Fruit fly (Drosophila melanogaster) whole organism, embryonic: Measurements from ENCODE around the gene sr.

Experiments
- Ada2b ChIP-seq: fragments of 200-800 bp; sonication (Bioruptor generic); IDR thresholded peaks from 2 replicates; pipeline ENCODE4 v1.3.6; 2022; ENCODE audit warnings: missing biosample characterization, missing genetic modification characterization
- Adf1 ChIP-seq: fragments of 200-800 bp; sonication (Bioruptor generic); IDR thresholded peaks from 2 replicates; pipeline ENCODE4 v1.3.6; 2022; ENCODE audit warnings: missing biosample characterization, missing genetic modification characterization
- BtbVII ChIP-seq: fragments of 200-800 bp; sonication (Bioruptor generic); optimal IDR thresholded peaks from 3 replicates; lab custom pipeline; 2017; ENCODE audit warnings: missing biosample characterization, mild to moderate bottlenecking, missing genetic modification characterization
- CG10366 ChIP-seq: fragments of 200-800 bp; sonication (Bioruptor generic); IDR thresholded peaks from 2 replicates; pipeline ENCODE4 v1.3.6; 2022; ENCODE audit warnings: missing biosample characterization, missing genetic modification characterization
- CG12219 ChIP-seq: fragments of 200-800 bp; sonication (Bioruptor generic); optimal IDR thresholded peaks from 3 replicates; lab custom pipeline; 2018; ENCODE audit warnings: missing biosample characterization, mild to moderate bottlenecking, missing genetic modification characterization
- CG12769 ChIP-seq: fragments of 200-800 bp; sonication (Bioruptor generic); optimal IDR thresholded peaks from 2 replicates; lab custom pipeline; 2019; ENCODE audit warnings: missing biosample characterization, mild to moderate bottlenecking, missing genetic modification characterization, moderate library complexity
- CG16779 ChIP-seq: fragments of 200-800 bp; sonication (Bioruptor generic); IDR thresholded peaks from 2 replicates; pipeline ENCODE4 v1.3.6; 2022; ENCODE audit warnings: missing biosample characterization, missing genetic modification characterization
- CG16863 ChIP-seq: fragments of 200-800 bp; sonication (Bioruptor generic); optimal IDR thresholded peaks from 3 replicates; lab custom pipeline; 2016; ENCODE audit warnings: missing biosample characterization, missing genetic modification characterization
- CG17328 ChIP-seq: fragments of 200-800 bp; sonication (Bioruptor generic); IDR thresholded peaks from 2 replicates; pipeline ENCODE4 v1.3.6; 2022; ENCODE audit warnings: missing biosample characterization, missing genetic modification characterization
- CG18262 ChIP-seq: fragments of 200-800 bp; optimal IDR thresholded peaks from 3 replicates; lab custom pipeline; 2019; ENCODE audit warnings: missing biosample characterization, mild to moderate bottlenecking, missing genetic modification characterization, moderate library complexity
- CG2199 ChIP-seq: fragments of 200-800 bp; sonication (Bioruptor generic); IDR thresholded peaks from 3 replicates; pipeline ENCODE4 v1.3.6; 2022; ENCODE audit warnings: missing biosample characterization, missing genetic modification characterization
- CG3163 ChIP-seq: fragments of 200-800 bp; sonication (Bioruptor generic); optimal IDR thresholded peaks from 3 replicates; lab custom pipeline; 2016; ENCODE audit warnings: missing biosample characterization, missing genetic modification characterization
- CG32767 ChIP-seq: fragments of 200-800 bp; sonication (Bioruptor generic); IDR thresholded peaks from 2 replicates; pipeline ENCODE4 v1.3.6; 2022; ENCODE audit warnings: missing biosample characterization, missing genetic modification characterization
- CG34376 ChIP-seq: fragments of 200-800 bp; sonication (Bioruptor generic); optimal IDR thresholded peaks from 2 replicates; lab custom pipeline; 2018; ENCODE audit warnings: missing biosample characterization, mild to moderate bottlenecking, missing genetic modification characterization
- CG34422 ChIP-seq: fragments of 200-800 bp; sonication (Bioruptor generic); IDR thresholded peaks from 3 replicates; pipeline ENCODE4 v1.3.6; 2022; ENCODE audit warnings: missing biosample characterization, missing genetic modification characterization
- CG3726 ChIP-seq: fragments of 200-800 bp; sonication (Bioruptor generic); IDR thresholded peaks from 3 replicates; pipeline ENCODE4, ENCODE4 v1.3.6; 2022; ENCODE audit warnings: missing biosample characterization, missing genetic modification characterization
- CG3847 ChIP-seq: fragments of 200-800 bp; sonication (Bioruptor generic); IDR thresholded peaks from 2 replicates; pipeline ENCODE4 v1.3.6; 2022; ENCODE audit warnings: missing biosample characterization, missing genetic modification characterization
- CG42726 ChIP-seq: fragments of 200-800 bp; sonication (Bioruptor generic); IDR thresholded peaks from 2 replicates; pipeline ENCODE4 v1.3.6; 2022; ENCODE audit warnings: missing biosample characterization, missing genetic modification characterization; ENCODE audit not compliant: partially characterized antibody
- CG7839 ChIP-seq: fragments of 200-800 bp; sonication (Bioruptor generic); optimal IDR thresholded peaks from 3 replicates; lab custom pipeline; 2018; ENCODE audit warnings: missing biosample characterization, mild to moderate bottlenecking, missing genetic modification characterization, moderate library complexity
- D19A ChIP-seq: fragments of 200-800 bp; optimal IDR thresholded peaks from 3 replicates; lab custom pipeline; 2019; ENCODE audit warnings: missing biosample characterization, mild to moderate bottlenecking, missing genetic modification characterization, moderate library complexity
- Deaf1 ChIP-seq: fragments of 200-800 bp; optimal IDR thresholded peaks from 3 replicates; lab custom pipeline; 2019; ENCODE audit warnings: missing biosample characterization, mild to moderate bottlenecking, missing genetic modification characterization, moderate library complexity
- Eip74EF ChIP-seq, 2 experiments: fragments of 200-800 bp in 1 of 2; fragments of >200 bp in 1 of 2; sonication (Bioruptor generic) in 1 of 2; optimal IDR thresholded peaks; 2 replicates each; lab custom pipeline; 2017 to 2019; ENCODE audit warnings: missing biosample characterization in 2 of 2, missing genetic modification characterization in 2 of 2, mild to moderate bottlenecking in 1 of 2, moderate library complexity in 1 of 2
- H2.0 ChIP-seq: fragments of 200-800 bp; sonication (Bioruptor generic); IDR thresholded peaks from 2 replicates; pipeline ENCODE4 v1.3.6; 2022; ENCODE audit warnings: missing biosample characterization, missing genetic modification characterization
- HLH3B ChIP-seq: fragments of 200-800 bp; sonication (Bioruptor generic); IDR thresholded peaks from 2 replicates; pipeline ENCODE4 v1.3.6; 2022; ENCODE audit warnings: missing biosample characterization, missing genetic modification characterization
- Jarid2 ChIP-seq: fragments of 200-800 bp; sonication (Bioruptor generic); optimal IDR thresholded peaks from 3 replicates; lab custom pipeline; 2017; ENCODE audit warnings: mild to moderate bottlenecking, missing biosample characterization, missing genetic modification reagents, missing genetic modification characterization
- Mes4 ChIP-seq: fragments of 200-800 bp; sonication (Bioruptor generic); optimal IDR thresholded peaks from 2 replicates; lab custom pipeline; 2016; ENCODE audit warnings: missing biosample characterization, missing genetic modification characterization
- NK7.1 ChIP-seq: fragments of 200-800 bp; sonication (Bioruptor generic); optimal IDR thresholded peaks from 3 replicates; lab custom pipeline; 2016; ENCODE audit warnings: missing biosample characterization, missing genetic modification characterization
- Stat92E ChIP-seq, 3 experiments: fragments of >200 bp in 2 of 3; fragments of 200-800 bp in 1 of 3; sonication (Bioruptor generic) in 1 of 3; optimal IDR thresholded peaks; 2 replicates each; lab custom pipeline; 2017 to 2019; ENCODE audit warnings: missing biosample characterization in 3 of 3, missing genetic modification characterization in 3 of 3, mild to moderate bottlenecking in 1 of 3, moderate library complexity in 1 of 3
- ap ChIP-seq: fragments of 200-800 bp; sonication (Bioruptor generic); IDR thresholded peaks from 2 replicates; pipeline ENCODE4 v1.3.6; 2022; ENCODE audit warnings: missing biosample characterization, missing genetic modification characterization
- chif ChIP-seq, 2 experiments: fragments of 200-800 bp; sonication (Bioruptor generic); optimal IDR thresholded peaks; 3 replicates each; lab custom pipeline; 2016; ENCODE audit warnings: missing biosample characterization in 2 of 2, missing genetic modification characterization in 2 of 2
- cwo ChIP-seq: fragments of 200-800 bp; sonication (Bioruptor generic); optimal IDR thresholded peaks from 3 replicates; lab custom pipeline; 2017; ENCODE audit warnings: missing biosample characterization, missing genetic modification characterization, mild to moderate bottlenecking, moderate library complexity, missing genetic modification reagents
- dpn ChIP-seq, 2 experiments: fragments of 200-800 bp; sonication (Bioruptor generic); optimal IDR thresholded peaks; 3 replicates each; lab custom pipeline; 2016; ENCODE audit warnings: missing biosample characterization in 2 of 2, missing genetic modification characterization in 2 of 2
- ewg ChIP-seq: fragments of 200-800 bp; sonication (Bioruptor generic); optimal IDR thresholded peaks from 3 replicates; lab custom pipeline; 2017; ENCODE audit warnings: mild to moderate bottlenecking, missing biosample characterization, missing genetic modification reagents, missing genetic modification characterization
- jing ChIP-seq: fragments of 200-800 bp; sonication (Bioruptor generic); optimal IDR thresholded peaks from 2 replicates; lab custom pipeline; 2018; ENCODE audit warnings: missing biosample characterization, mild to moderate bottlenecking, missing genetic modification characterization
- ken ChIP-seq: fragments of 200-800 bp; sonication (Bioruptor generic); IDR thresholded peaks from 3 replicates; pipeline ENCODE4 v1.3.6; 2022; ENCODE audit warnings: missing biosample characterization, missing genetic modification characterization
- klu ChIP-seq: fragments of 200-800 bp; sonication (Bioruptor generic); IDR thresholded peaks from 2 replicates; pipeline ENCODE4 v1.3.6; 2022; ENCODE audit warnings: missing biosample characterization, missing genetic modification characterization
- kni ChIP-seq: fragments of 200-800 bp; sonication (Bioruptor generic); optimal IDR thresholded peaks from 3 replicates; lab custom pipeline; 2017; ENCODE audit warnings: mild to moderate bottlenecking, missing biosample characterization, missing genetic modification reagents, missing genetic modification characterization
- lab ChIP-seq: fragments of 200-800 bp; sonication (Bioruptor generic); optimal IDR thresholded peaks from 3 replicates; lab custom pipeline; 2017; ENCODE audit warnings: missing biosample characterization, missing genetic modification characterization, mild to moderate bottlenecking, moderate library complexity, missing genetic modification reagents
- maf-S ChIP-seq: fragments of 200-800 bp; sonication (Bioruptor generic); optimal IDR thresholded peaks from 2 replicates; lab custom pipeline; 2016; ENCODE audit warnings: missing biosample characterization, missing genetic modification characterization
- nerfin-1 ChIP-seq: fragments of 200-800 bp; sonication (Bioruptor generic); optimal IDR thresholded peaks from 3 replicates; lab custom pipeline; 2019; ENCODE audit warnings: missing biosample characterization, mild to moderate bottlenecking, missing genetic modification characterization, moderate library complexity
- org-1 ChIP-seq: fragments of 200-800 bp; sonication (Bioruptor generic); optimal IDR thresholded peaks from 2 replicates; lab custom pipeline; 2017; ENCODE audit warnings: missing biosample characterization, missing genetic modification characterization
- otp ChIP-seq: fragments of 200-800 bp; sonication (Bioruptor generic); IDR thresholded peaks from 3 replicates; pipeline ENCODE4, ENCODE4 v1.3.6; 2022; ENCODE audit warnings: missing biosample characterization, missing genetic modification characterization
- schlank ChIP-seq: fragments of 200-800 bp; sonication (Bioruptor generic); optimal IDR thresholded peaks from 2 replicates; lab custom pipeline; 2018; ENCODE audit warnings: missing biosample characterization, mild to moderate bottlenecking, missing genetic modification characterization
- sr ChIP-seq: fragments of 200-800 bp; sonication (Bioruptor generic); IDR thresholded peaks from 3 replicates; pipeline ENCODE4 v1.3.6; 2022; ENCODE audit warnings: missing biosample characterization, missing genetic modification characterization
- ttk ChIP-seq: fragments of 200-800 bp; sonication (Bioruptor generic); IDR thresholded peaks from 2 replicates; pipeline ENCODE4 v2.1.2; 2022; ENCODE audit warnings: missing biosample characterization, missing genetic modification characterization
- vvl ChIP-seq: fragments of 200-800 bp; sonication (Bioruptor generic); IDR thresholded peaks from 2 replicates; pipeline ENCODE4 v1.3.6; 2022; ENCODE audit warnings: missing biosample characterization, missing genetic modification characterization
- z ChIP-seq: fragments of 200-800 bp; sonication (Bioruptor generic); IDR thresholded peaks from 3 replicates; pipeline ENCODE4 v1.3.6; 2022; ENCODE audit warnings: missing biosample characterization, missing genetic modification characterization
- zf30C ChIP-seq: fragments of 200-800 bp; sonication (Bioruptor generic); optimal IDR thresholded peaks from 3 replicates; lab custom pipeline; 2018; ENCODE audit warnings: missing biosample characterization, mild to moderate bottlenecking, missing genetic modification characterization

The sr gene

DNA sequence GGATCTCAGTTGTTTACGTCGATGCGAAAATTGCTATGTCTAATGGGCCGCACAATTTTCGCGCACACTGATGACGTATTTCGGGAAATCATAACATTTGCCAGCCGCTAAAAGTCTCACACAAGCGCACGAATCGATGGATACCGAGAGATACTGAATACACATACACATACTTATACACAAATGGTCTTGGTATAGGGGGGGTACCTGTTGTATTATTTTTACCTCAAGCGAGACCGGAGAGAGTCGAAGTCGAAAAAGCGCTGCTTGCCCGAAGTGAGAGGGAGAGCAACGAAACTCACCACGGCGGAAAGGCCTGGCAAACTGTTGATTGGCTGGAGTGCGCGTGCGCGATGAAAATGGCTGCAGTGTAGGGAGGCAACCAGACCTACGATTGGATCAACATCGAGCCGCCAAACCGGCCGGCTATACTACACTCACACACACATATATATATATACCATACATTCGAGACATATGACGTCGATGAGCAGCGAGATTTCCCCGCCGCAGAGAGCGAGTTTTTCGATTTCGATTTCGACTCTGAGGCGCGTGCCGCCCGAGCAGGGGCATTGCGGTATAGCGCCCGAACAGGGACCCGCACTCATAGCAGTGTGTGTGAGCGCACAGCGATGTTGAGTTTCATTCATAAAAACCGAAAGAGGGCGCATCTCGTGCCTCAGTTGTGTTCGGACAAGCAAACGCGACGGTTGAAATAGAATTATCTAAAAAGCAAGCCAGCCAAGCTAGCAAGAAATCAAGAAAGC is 31.0 kb downstream of the sr start (continued):
- TF ChIP-seq dpn (GFP tag; optimal IDR thresholded peaks at IDR 0.05; lab: Kevin White, UChicago) (peak in 1 of 2 experiments; percentile 6), Eip74EF (GFP tag; optimal IDR thresholded peaks at IDR 0.05; lab: Kevin White, UChicago) (no peak), CG12219 (GFP tag; lab: Kevin White, UChicago) (no peak), CG16863 (no peak), CG32767 (GFP tag; lab: Robert Waterston, UW) (peak; percentile 66; the same call in 1 of the 2 replicates), CG16779 (GFP tag; lab: Robert Waterston, UW) (0 out of 2 replicates have a peak, but pooled peaks have one; percentile 48), cwo (GFP tag; lab: Kevin White, UChicago) (peak; percentile 4), Adf1 (GFP tag; lab: Robert Waterston, UW) (peak; percentile 60; the same call in 1 of the 2 replicates), BtbVII (GFP tag; lab: Kevin White, UChicago) (peak; percentile 14), CG2199 (GFP tag; lab: Robert Waterston, UW) (peak; percentile 71; the same call in 2 of the 3 replicates), ap (GFP tag; lab: Robert Waterston, UW) (no peak), lab (GFP tag; lab: Kevin White, UChicago) (peak; percentile 41), chif (GFP tag; optimal IDR thresholded peaks at IDR 0.05; lab: Kevin White, UChicago) (peak in 1 of 2 experiments; percentile 3), CG10366 (GFP tag; lab: Robert Waterston, UW) (no peak), CG34422 (GFP tag; lab: Robert Waterston, UW) (peak; percentile 11; the same call in 1 of the 3 replicates), ken (GFP tag; lab: Robert Waterston, UW) (0 out of 3 replicates have a peak, but pooled peaks have one; percentile 19), CG3726 (no peak), maf-S (GFP tag; lab: Kevin White, UChicago) (no peak), Mes4 (GFP tag; lab: Kevin White, UChicago) (no peak), CG3847 (GFP tag; lab: Robert Waterston, UW) (no peak), CG17328 (GFP tag; lab: Robert Waterston, UW) (0 out of 2 replicates have a peak, but pooled peaks have one; percentile 20), CG12769 (tag; lab: Kevin White, UChicago) (peak; percentile 44), sr (GFP tag; lab: Robert Waterston, UW) (peak; percentile 49; the same call in 2 of the 3 replicates), CG3163 (GFP tag; lab: Kevin White, UChicago) (no peak), H2.0 (GFP tag; lab: Robert Waterston, UW) (no peak), HLH3B (GFP tag; lab: Robert Waterston, UW) (peak; percentile 35; the same call in 1 of the 2 replicates), ttk (no peak), NK7.1 (GFP tag; lab: Kevin White, UChicago) (no peak), CG42726 (0 out of 2 replicates have a peak, but pooled peaks have one; percentile 8), schlank (no peak), jing (peak; percentile 23), Deaf1 (tag; lab: Kevin White, UChicago) (peak; percentile 92), Stat92E (GFP tag; optimal IDR thresholded peaks at IDR 0.05; lab: Kevin White, UChicago) (peak in 1 of 3 experiments; percentile 31), zf30C (GFP tag; lab: Kevin White, UChicago) (peak; percentile 13), Jarid2 (GFP tag; lab: Kevin White, UChicago) (peak; percentile 91), CG7839 (no peak), CG34376 (GFP tag; lab: Kevin White, UChicago) (peak; percentile 25), ewg (GFP tag; lab: Kevin White, UChicago) (peak; percentile 87), otp (GFP tag; lab: Robert Waterston, UW) (no peak; the same call in 2 of the 3 replicates), klu (no peak), kni (peak; percentile 33), z (GFP tag; lab: Robert Waterston, UW) (peak; percentile 7; the same call in 1 of the 3 replicates), CG18262 (tag; lab: Kevin White, UChicago) (no peak), org-1 (GFP tag; lab: Kevin White, UChicago) (no peak), vvl (GFP tag; lab: Robert Waterston, UW) (peak; percentile 5; the same call in 1 of the 2 replicates), D19A (tag; lab: Kevin White, UChicago) (peak; percentile 14), nerfin-1 (tag; lab: Kevin White, UChicago) (peak; percentile 80), Ada2b (GFP tag; lab: Robert Waterston, UW) (no peak)
